Fruit fly (Drosophila melanogaster) whole organism, pupa: ENCODE measurements around the gene Ca-Ma2d.
A peak's percentile ranks its signal among the peaks of the same experiment; 100 is the strongest.

Source experiments
- CG10348 ChIP-seq: fragments of 200-800 bp; sonication (Bioruptor generic); IDR thresholded peaks from 2 replicates; pipeline ENCODE4 v1.3.6; 2022; ENCODE audit warnings: missing biosample characterization, missing genetic modification characterization
- CG12605 ChIP-seq: fragments of 200-800 bp; sonication (Bioruptor generic); IDR thresholded peaks from 2 replicates; pipeline ENCODE4 v1.3.6; 2022; ENCODE audit warnings: missing biosample characterization, missing genetic modification characterization
- CG13204 ChIP-seq: fragments of 200-800 bp; sonication (Bioruptor generic); optimal IDR thresholded peaks from 2 replicates; lab custom pipeline; 2018; ENCODE audit warnings: missing biosample characterization, mild to moderate bottlenecking, missing genetic modification characterization, moderate library complexity
- CG14655 ChIP-seq: fragments of 200-800 bp; sonication (Bioruptor generic); optimal IDR thresholded peaks from 3 replicates; lab custom pipeline; 2017; ENCODE audit warnings: mild to moderate bottlenecking, missing biosample characterization, missing genetic modification reagents, missing genetic modification characterization
- CG15710 ChIP-seq: fragments of 200-800 bp; sonication (Bioruptor generic); optimal IDR thresholded peaks from 2 replicates; lab custom pipeline; 2018; ENCODE audit warnings: missing biosample characterization, mild to moderate bottlenecking, missing genetic modification characterization, moderate library complexity
- CG17806 ChIP-seq: fragments of 200-800 bp; sonication (Bioruptor generic); optimal IDR thresholded peaks from 2 replicates; lab custom pipeline; 2018; ENCODE audit warnings: missing biosample characterization, mild to moderate bottlenecking, missing genetic modification characterization, moderate library complexity
- CG32121 ChIP-seq: fragments of 200-800 bp; sonication (Bioruptor generic); IDR thresholded peaks from 2 replicates; pipeline ENCODE4 v1.3.6; 2022; ENCODE audit warnings: missing biosample characterization, missing genetic modification characterization
- CG34367 ChIP-seq: fragments of 200-800 bp; sonication (Bioruptor generic); optimal IDR thresholded peaks from 2 replicates; lab custom pipeline; 2018; ENCODE audit warnings: missing biosample characterization, mild to moderate bottlenecking, missing genetic modification characterization
- CG4496 ChIP-seq: fragments of 200-800 bp; sonication (Bioruptor generic); IDR thresholded peaks from 3 replicates; pipeline ENCODE4 v1.3.6; 2022; ENCODE audit warnings: missing biosample characterization, missing genetic modification characterization
- CG8159 ChIP-seq: fragments of 200-800 bp; sonication (Bioruptor generic); optimal IDR thresholded peaks from 3 replicates; lab custom pipeline; 2018; ENCODE audit warnings: missing biosample characterization, mild to moderate bottlenecking, missing genetic modification characterization, moderate library complexity
- CG8301 ChIP-seq: fragments of 200-800 bp; sonication (Bioruptor generic); optimal IDR thresholded peaks from 2 replicates; lab custom pipeline; 2018; ENCODE audit warnings: missing biosample characterization, mild to moderate bottlenecking, missing genetic modification characterization
- CG9948 ChIP-seq: fragments of 200-800 bp; sonication (Bioruptor generic); optimal IDR thresholded peaks from 2 replicates; lab custom pipeline; 2018; ENCODE audit warnings: missing biosample characterization, mild to moderate bottlenecking, missing genetic modification characterization, moderate library complexity
- D1 ChIP-seq: fragments of 200-800 bp; sonication (Bioruptor generic); optimal IDR thresholded peaks from 2 replicates; lab custom pipeline; 2018; ENCODE audit warnings: missing biosample characterization, mild to moderate bottlenecking, missing genetic modification characterization, moderate library complexity
- EcR ChIP-seq: fragments of 200-800 bp; sonication (Bioruptor generic); optimal IDR thresholded peaks from 3 replicates; lab custom pipeline; 2019; ENCODE audit warnings: missing biosample characterization, missing genetic modification characterization, mild to moderate bottlenecking, moderate library complexity, missing genetic modification reagents
- Ets98B ChIP-seq: fragments of 200-800 bp; sonication (Bioruptor generic); IDR thresholded peaks from 2 replicates; pipeline ENCODE4 v1.3.6; 2022; ENCODE audit warnings: missing biosample characterization, missing genetic modification characterization
- Pif1A ChIP-seq: fragments of 200-800 bp; sonication (Bioruptor generic); optimal IDR thresholded peaks from 3 replicates; lab custom pipeline; 2016; ENCODE audit warnings: missing biosample characterization, missing genetic modification characterization
- Pif1B ChIP-seq: fragments of 200-800 bp; sonication (Bioruptor generic); optimal IDR thresholded peaks from 3 replicates; lab custom pipeline; 2016; ENCODE audit warnings: missing biosample characterization, missing genetic modification characterization
- Snoo ChIP-seq: fragments of 200-800 bp; sonication (Bioruptor generic); optimal IDR thresholded peaks from 3 replicates; lab custom pipeline; 2017; ENCODE audit warnings: missing biosample characterization, mild to moderate bottlenecking, missing genetic modification characterization, inconsistent platforms
- fd96Ca ChIP-seq: fragments of 200-800 bp; sonication (Bioruptor generic); IDR thresholded peaks from 3 replicates; pipeline ENCODE4 v1.3.6; 2022; ENCODE audit warnings: missing biosample characterization, missing genetic modification characterization
- gl ChIP-seq: fragments of 200-800 bp; sonication (Bioruptor generic); optimal IDR thresholded peaks from 2 replicates; lab custom pipeline; 2018; ENCODE audit warnings: missing biosample characterization, mild to moderate bottlenecking, missing genetic modification characterization
- rn ChIP-seq: fragments of 200-800 bp; sonication (Bioruptor generic); IDR thresholded peaks from 2 replicates; pipeline ENCODE4 v1.3.6; 2022; ENCODE audit warnings: missing biosample characterization, missing genetic modification characterization

The Ca-Ma2d gene

DNA sequence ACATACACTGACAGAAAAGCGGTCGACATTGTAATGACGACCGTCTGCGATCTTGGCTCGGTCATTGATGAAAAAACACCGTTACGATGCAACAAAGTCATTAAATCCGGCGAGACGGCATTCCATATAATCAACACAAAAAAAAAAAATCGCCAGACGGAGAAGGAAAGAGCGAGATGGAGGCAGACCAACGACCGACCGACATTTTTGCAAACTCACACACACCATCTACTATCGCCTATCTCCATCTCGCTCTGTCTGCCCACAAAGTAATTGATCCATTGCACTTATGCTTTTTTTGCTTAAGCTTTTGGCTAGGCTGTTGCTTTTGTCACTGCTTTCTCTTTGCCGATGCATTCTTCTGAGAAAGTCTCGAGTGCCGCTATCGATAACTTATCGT lies 42.8 kb downstream of the Ca-Ma2d start:
- no peak for TF ChIP-seq CG15710 (tag; lab: Kevin White, UChicago)
- no peak for TF ChIP-seq Pif1A (GFP tag; lab: Kevin White, UChicago)
- no peak for TF ChIP-seq D1
- TF ChIP-seq CG32121, result peak; percentile 62
- peak; percentile 21 for TF ChIP-seq Pif1B (GFP tag; lab: Kevin White, UChicago)
- TF ChIP-seq CG14655, result no peak
- no peak for TF ChIP-seq gl (tag; lab: Kevin White, UChicago)
- TF ChIP-seq CG17806, result no peak
- no peak for TF ChIP-seq CG8301 (tag; lab: Kevin White, UChicago)
- no peak for TF ChIP-seq CG10348 (GFP tag; lab: Robert Waterston, UW)
- no peak for TF ChIP-seq CG13204 (GFP tag; lab: Kevin White, UChicago)
- TF ChIP-seq CG34367 (tag; lab: Kevin White, UChicago), result no peak
- peak; percentile 75 for TF ChIP-seq EcR
- TF ChIP-seq CG4496, result peak; percentile 44; the same call in 2 of the 3 replicates
- TF ChIP-seq CG8159, result no peak
- TF ChIP-seq rn (GFP tag; lab: Robert Waterston, UW), result no peak
- no peak for TF ChIP-seq CG9948
- peak; percentile 46; the same call in 1 of the 3 replicates for TF ChIP-seq fd96Ca (GFP tag; lab: Robert Waterston, UW)
- TF ChIP-seq Ets98B (GFP tag; lab: Robert Waterston, UW), result no peak; the same call in 1 of the 2 replicates
- TF ChIP-seq CG12605 (GFP tag; lab: Robert Waterston, UW), result no peak
- TF ChIP-seq Snoo (tag; lab: Kevin White, UChicago), result no peak

DNA sequence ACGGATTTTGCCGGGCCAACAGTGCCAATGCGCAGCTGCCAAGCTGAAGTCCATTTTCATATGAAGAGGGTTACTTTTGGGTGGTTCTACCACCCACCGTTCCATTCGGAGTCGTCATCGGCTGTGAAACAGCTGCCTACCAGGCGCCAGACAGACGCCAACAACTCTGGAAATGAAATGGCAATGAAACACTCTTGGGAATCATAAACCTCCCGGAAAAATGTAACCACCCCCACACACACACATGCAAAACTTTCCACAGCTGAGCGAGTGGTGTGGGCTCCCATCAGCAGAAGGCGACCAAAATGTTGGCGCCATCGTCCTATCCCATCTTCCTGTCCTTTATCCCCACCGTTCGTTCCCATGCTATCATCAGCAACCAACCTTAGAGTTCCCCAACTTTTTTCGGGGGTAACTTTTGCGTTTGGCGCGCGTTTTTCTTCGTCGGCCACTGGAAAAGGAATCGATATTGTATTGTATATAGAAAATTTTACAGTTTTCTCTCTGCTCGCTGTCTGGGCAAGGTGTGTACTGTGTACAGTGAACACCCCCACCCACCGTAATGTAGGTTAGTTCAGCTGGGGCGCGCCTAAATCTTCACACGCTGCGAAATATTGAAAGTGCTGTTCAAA lies 44.0 kb downstream of the Ca-Ma2d start:
- TF ChIP-seq CG13204 (GFP tag; lab: Kevin White, UChicago), result no peak
- no peak for TF ChIP-seq CG32121
- no peak for TF ChIP-seq EcR
- no peak for TF ChIP-seq Pif1B (GFP tag; lab: Kevin White, UChicago)
- TF ChIP-seq CG12605 (GFP tag; lab: Robert Waterston, UW), result no peak
- no peak for TF ChIP-seq D1
- TF ChIP-seq CG8159, result no peak
- TF ChIP-seq gl (tag; lab: Kevin White, UChicago), result no peak
- TF ChIP-seq CG15710 (tag; lab: Kevin White, UChicago), result no peak
- no peak for TF ChIP-seq CG14655
- TF ChIP-seq CG34367 (tag; lab: Kevin White, UChicago), result no peak
- no peak for TF ChIP-seq CG4496
- TF ChIP-seq Pif1A (GFP tag; lab: Kevin White, UChicago), result no peak
- no peak for TF ChIP-seq CG8301 (tag; lab: Kevin White, UChicago)

DNA sequence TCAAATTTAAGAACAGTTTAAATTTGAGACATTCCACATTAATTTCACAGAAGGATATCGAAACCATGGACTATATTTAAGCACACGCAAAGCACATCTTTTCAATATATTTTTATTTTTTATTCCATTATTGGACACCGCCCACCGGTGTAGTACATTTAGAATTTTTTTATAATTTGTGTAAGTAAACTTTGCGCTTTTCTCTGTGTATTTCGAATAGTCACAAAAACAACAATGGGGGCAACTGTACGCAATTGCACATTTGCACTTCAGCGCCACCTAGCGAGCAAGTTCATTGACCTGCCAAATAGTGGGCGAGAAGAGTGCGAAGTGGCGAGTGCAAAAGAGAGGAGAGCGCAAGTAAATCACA lies 44.5 kb downstream of the Ca-Ma2d start:
- peak; percentile 68 for TF ChIP-seq Pif1A (GFP tag; lab: Kevin White, UChicago)
- TF ChIP-seq CG8301 (tag; lab: Kevin White, UChicago), result peak; percentile 71
- TF ChIP-seq CG9948, result peak; percentile 49
- TF ChIP-seq D1, result no peak
- TF ChIP-seq CG13204 (GFP tag; lab: Kevin White, UChicago), result no peak
- peak; percentile 66 for TF ChIP-seq Ets98B (GFP tag; lab: Robert Waterston, UW)
- TF ChIP-seq EcR, result peak; percentile 89
- TF ChIP-seq Snoo (tag; lab: Kevin White, UChicago), result peak; percentile 15
- peak; percentile 51 for TF ChIP-seq CG17806
- TF ChIP-seq CG10348 (GFP tag; lab: Robert Waterston, UW), result no peak; the same call in 1 of the 2 replicates
- peak; percentile 71 for TF ChIP-seq CG14655
- no peak for TF ChIP-seq CG12605 (GFP tag; lab: Robert Waterston, UW)
- TF ChIP-seq CG32121, result peak; percentile 79; the same call in 1 of the 2 replicates
- peak; percentile 82 for TF ChIP-seq CG4496
- no peak for TF ChIP-seq gl (tag; lab: Kevin White, UChicago)
- TF ChIP-seq Pif1B (GFP tag; lab: Kevin White, UChicago), result peak; percentile 34
- peak; percentile 7 for TF ChIP-seq CG34367 (tag; lab: Kevin White, UChicago)
- TF ChIP-seq CG15710 (tag; lab: Kevin White, UChicago), result peak; percentile 32
- 0 out of 2 replicates have a peak, but pooled peaks have one; percentile 40 for TF ChIP-seq rn (GFP tag; lab: Robert Waterston, UW)
- TF ChIP-seq fd96Ca (GFP tag; lab: Robert Waterston, UW), result peak; percentile 65; the same call in 2 of the 3 replicates
- TF ChIP-seq CG8159, result peak; percentile 67
- TF ChIP-seq, all 21 proteins: peak for 16

DNA sequence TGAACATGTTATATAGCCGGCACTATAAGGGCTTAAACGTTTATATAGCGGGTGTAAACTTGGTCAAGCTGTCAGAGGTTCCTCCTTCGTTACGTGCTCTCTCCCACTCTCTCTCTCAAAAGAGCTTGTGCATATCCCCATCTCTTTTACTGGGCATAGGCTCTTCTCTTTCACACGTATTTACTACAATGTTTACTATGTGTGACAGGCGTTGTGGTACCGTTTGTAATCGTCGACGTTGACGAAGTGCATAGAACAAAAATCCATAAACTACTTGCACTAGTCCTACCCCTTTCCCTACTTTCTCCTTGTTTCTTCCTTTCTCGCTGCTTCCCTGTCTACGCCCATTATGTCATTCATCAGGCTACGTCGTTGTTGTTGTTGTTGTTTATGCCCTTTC lies 45.5 kb downstream of the Ca-Ma2d start:
- no peak for TF ChIP-seq CG10348 (GFP tag; lab: Robert Waterston, UW)
- 0 out of 3 replicates have a peak, but pooled peaks have one; percentile 35 for TF ChIP-seq CG4496
- no peak for TF ChIP-seq CG8301 (tag; lab: Kevin White, UChicago)
- TF ChIP-seq gl (tag; lab: Kevin White, UChicago), result no peak
- no peak for TF ChIP-seq CG15710 (tag; lab: Kevin White, UChicago)
- no peak for TF ChIP-seq Snoo (tag; lab: Kevin White, UChicago)

DNA sequence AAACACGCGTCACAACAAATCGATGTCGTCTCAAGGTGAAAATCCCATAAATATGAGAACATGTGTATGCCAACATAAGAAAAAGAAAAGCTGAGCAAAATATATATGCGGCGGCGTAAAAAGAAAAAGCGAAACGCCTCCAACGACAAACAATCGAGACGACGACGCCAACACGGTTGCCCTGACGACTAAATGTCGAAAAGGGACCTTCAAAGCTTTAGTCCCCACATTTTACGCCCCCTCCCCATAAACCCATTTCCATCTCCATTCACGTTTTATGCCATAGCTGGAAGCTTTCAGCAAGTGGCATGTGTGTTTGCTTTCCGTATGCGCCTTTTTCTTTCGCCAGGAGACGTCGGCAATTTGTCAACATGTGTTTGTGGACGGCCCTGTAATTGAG lies 46.6 kb downstream of the Ca-Ma2d start:
- no peak for TF ChIP-seq Pif1B (GFP tag; lab: Kevin White, UChicago)
- no peak for TF ChIP-seq gl (tag; lab: Kevin White, UChicago)
- TF ChIP-seq D1, result no peak
- TF ChIP-seq Pif1A (GFP tag; lab: Kevin White, UChicago), result no peak
- TF ChIP-seq CG4496, result no peak
- TF ChIP-seq CG8301 (tag; lab: Kevin White, UChicago), result no peak
- no peak for TF ChIP-seq CG12605 (GFP tag; lab: Robert Waterston, UW)
- no peak for TF ChIP-seq CG32121
- no peak for TF ChIP-seq CG14655
- TF ChIP-seq fd96Ca (GFP tag; lab: Robert Waterston, UW), result no peak
- TF ChIP-seq CG10348 (GFP tag; lab: Robert Waterston, UW), result no peak
- no peak for TF ChIP-seq CG13204 (GFP tag; lab: Kevin White, UChicago)
- TF ChIP-seq CG8159, result no peak
- TF ChIP-seq CG17806, result no peak
- TF ChIP-seq CG9948, result no peak
